Worm (Caenorhabditis elegans) whole organism, young adult: Measurements from ENCODE around the gene F56A4.3.
"Not testable (repeated sequence)": the region's sequence is repeated elsewhere in the genome, so short reads cannot be mapped to it uniquely, and the experiment has no call there.

Experiments used
- B0035.1 ChIP-seq: sonication (generic microtip); optimal IDR thresholded peaks from 2 replicates; lab custom pipeline; 2016; ENCODE audit warnings: missing genetic modification characterization, mild to moderate bottlenecking, missing compliant biosample characterization, missing genotype, missing genetic modification reagents
- F23B12.7 ChIP-seq: sonication (generic microtip); optimal IDR thresholded peaks from 2 replicates; lab custom pipeline; 2017; ENCODE audit warnings: missing genetic modification characterization, mild to moderate bottlenecking, missing compliant biosample characterization, antibody characterized with exemption, moderate library complexity; ENCODE audit not compliant: insufficient read depth
- F49E8.2 ChIP-seq: sonication (generic microtip); optimal IDR thresholded peaks from 3 replicates; lab custom pipeline; 2017; ENCODE audit warnings: missing genetic modification characterization, mild to moderate bottlenecking, missing compliant biosample characterization, antibody characterized with exemption, moderate library complexity; ENCODE audit not compliant: insufficient read depth
- T07F8.4 ChIP-seq: sonication (generic microtip); optimal IDR thresholded peaks from 2 replicates; lab custom pipeline; 2016; ENCODE audit warnings: mild to moderate bottlenecking, missing genetic modification characterization, moderate library complexity, missing compliant biosample characterization
- ets-4 ChIP-seq: fragments of 200-800 bp; sonication (Bioruptor generic); optimal IDR thresholded peaks from 2 replicates; lab custom pipeline; 2018; ENCODE audit warnings: mild to moderate bottlenecking, missing genetic modification characterization, missing compliant biosample characterization
- hmg-20 ChIP-seq: fragments of 200-800 bp; sonication (Bioruptor generic); IDR thresholded peaks from 2 replicates; pipeline ENCODE4 v1.3.6; 2022; ENCODE audit warnings: missing genetic modification reagents, missing genetic modification characterization, missing compliant biosample characterization
- let-526 ChIP-seq: fragments of 200-800 bp; sonication (Bioruptor generic); IDR thresholded peaks from 2 replicates; pipeline ENCODE4 v1.3.6; 2022; ENCODE audit warnings: missing genetic modification reagents, missing genetic modification characterization, missing compliant biosample characterization
- lin-40 ChIP-seq: sonication (generic microtip); optimal IDR thresholded peaks from 2 replicates; lab custom pipeline; 2016; ENCODE audit warnings: missing genetic modification characterization, mild to moderate bottlenecking, missing compliant biosample characterization, missing genotype, missing genetic modification reagents

Gene F56A4.3

ce11 chrV:2453114-2453513 is at the start of gene F56A4.3:
TSS of gene F56A4.3 (plus strand) at chrV:2453414.
- not testable (repeated sequence) for TF ChIP-seq ets-4 (GFP tag; lab: Kevin White, UChicago); B0035.1; T07F8.4 (tag; lab: Kevin White, UChicago)
- TF ChIP-seq, all 124 proteins: peak for 0; not testable (repeated sequence) for 124

ce11 chrV:2407214-2407613 is 46.0 kb upstream of the F56A4.3 start, which contains the start of gene str-265:
TSS of gene str-265 (minus strand) at chrV:2407314.
- TF ChIP-seq hmg-20 (GFP tag; lab: Robert Waterston, UW); F23B12.7; lin-40: not testable (repeated sequence)

ce11 chrV:2428024-2428423 is 25.2 kb upstream of the F56A4.3 start, which contains the start of gene str-119:
TSS of gene str-119 (minus strand) at chrV:2428124.
- not testable (repeated sequence) for TF ChIP-seq lin-40; F49E8.2 (tag; lab: Kevin White, UChicago); let-526 (GFP tag; lab: Robert Waterston, UW)
- TF ChIP-seq, all 124 proteins: peak for 0; not testable (repeated sequence) for 124
